Worm (Caenorhabditis elegans): ENCODE data around the gene snrp-200.
"Not testable (repeated sequence)": the region's sequence is repeated elsewhere in the genome, so short reads cannot be mapped to it uniquely, and the experiment has no call there.

Gene snrp-200

ce11 chrII:12736579-12736978, at the start of gene snrp-200:
Gene snrp-200 (minus strand): TSS chrII:12736910.
- no peak for TF ChIP-seq him-1 (tag; optimal IDR thresholded peaks at IDR 0.05)

ce11 chrII:12785391-12785790, 48.7 kb upstream of the snrp-200 start, which contains the start of gene Y46G5A.15:
Gene Y46G5A.15 (minus strand): TSS chrII:12785416.
- TF ChIP-seq W03F9.2 (tag; optimal IDR thresholded peaks at IDR 0.05) (no peak), dao-5 (tag; optimal IDR thresholded peaks at IDR 0.05) (no peak), him-1 (tag; optimal IDR thresholded peaks at IDR 0.05) (no peak)

ce11 chrII:12776379-12776778, 39.7 kb upstream of the snrp-200 start, which contains the start of gene Y46G5A.34:
Gene Y46G5A.34 (plus strand): TSS chrII:12776679.
- TF ChIP-seq dao-5 (tag; optimal IDR thresholded peaks at IDR 0.05) (no peak), him-1 (tag; optimal IDR thresholded peaks at IDR 0.05) (no peak), W03F9.2 (tag; optimal IDR thresholded peaks at IDR 0.05) (no peak)

- TF ChIP-seq him-1 (tag; optimal IDR thresholded peaks at IDR 0.05) (no peak), W03F9.2 (tag; optimal IDR thresholded peaks at IDR 0.05) (no peak), dao-5 (tag; optimal IDR thresholded peaks at IDR 0.05) (no peak)
These were observed 37.7 kb upstream of the snrp-200 start, which contains the start of gene Y46G5A.14 for ce11 chrII:12774402-12774801. Gene Y46G5A.14 (plus strand): TSS chrII:12774702.

- TF ChIP-seq W03F9.2 (tag; optimal IDR thresholded peaks at IDR 0.05) (no peak), him-1 (tag; optimal IDR thresholded peaks at IDR 0.05) (no peak), dao-5 (tag; optimal IDR thresholded peaks at IDR 0.05) (no peak)
These were observed 33.2 kb upstream of the snrp-200 start for ce11 chrII:12769947-12770346.

- TF ChIP-seq W03F9.2 (tag; optimal IDR thresholded peaks at IDR 0.05), result peak; percentile 89
- no peak for TF ChIP-seq him-1 (tag; optimal IDR thresholded peaks at IDR 0.05)
- no peak for TF ChIP-seq dao-5 (tag; optimal IDR thresholded peaks at IDR 0.05)
These were observed 31.5 kb upstream of the snrp-200 start, which contains the start of the genes vps-2 and tiar-2 for ce11 chrII:12768167-12768712. Gene vps-2 (minus strand): TSS chrII:12768217. Gene tiar-2 (plus strand): TSS chrII:12768686.

ce11 chrII:12767258-12767824, 30.6 kb upstream of the snrp-200 start:
- no peak for TF ChIP-seq him-1 (tag; optimal IDR thresholded peaks at IDR 0.05)
- no peak for TF ChIP-seq dao-5 (tag; optimal IDR thresholded peaks at IDR 0.05)
- TF ChIP-seq W03F9.2 (tag; optimal IDR thresholded peaks at IDR 0.05), result no peak

- TF ChIP-seq W03F9.2 (tag; optimal IDR thresholded peaks at IDR 0.05) (no peak), him-1 (tag; optimal IDR thresholded peaks at IDR 0.05) (no peak), dao-5 (tag; optimal IDR thresholded peaks at IDR 0.05) (no peak)
These were observed 29.9 kb upstream of the snrp-200 start for ce11 chrII:12766443-12767188.

ce11 chrII:12764476-12764875, 27.8 kb upstream of the snrp-200 start:
- TF ChIP-seq dao-5 (tag; optimal IDR thresholded peaks at IDR 0.05) (no peak), W03F9.2 (tag; optimal IDR thresholded peaks at IDR 0.05) (no peak), him-1 (tag; optimal IDR thresholded peaks at IDR 0.05) (no peak)

- no peak for TF ChIP-seq W03F9.2 (tag; optimal IDR thresholded peaks at IDR 0.05)
- no peak for TF ChIP-seq dao-5 (tag; optimal IDR thresholded peaks at IDR 0.05)
- TF ChIP-seq him-1 (tag; optimal IDR thresholded peaks at IDR 0.05), result no peak
These were observed 23.8 kb upstream of the snrp-200 start, which contains the start of gene cnp-2 for ce11 chrII:12760497-12760896. Gene cnp-2 (plus strand): TSS chrII:12760797.

- TF ChIP-seq him-1 (tag; optimal IDR thresholded peaks at IDR 0.05) (no peak), W03F9.2 (tag; optimal IDR thresholded peaks at IDR 0.05) (no peak), dao-5 (tag; optimal IDR thresholded peaks at IDR 0.05) (no peak)
These were observed 19.5 kb upstream of the snrp-200 start, which contains the start of the genes Y46G5A.7 and Y46G5A.8 for ce11 chrII:12756180-12756579. Gene Y46G5A.7 (minus strand): TSS chrII:12756332. Gene Y46G5A.8 (plus strand): TSS chrII:12756338.

ce11 chrII:12753725-12754124, 17.0 kb upstream of the snrp-200 start, which contains the start of gene Y46G5A.39:
Gene Y46G5A.39 (minus strand): TSS chrII:12753825.
- not testable (repeated sequence) for TF ChIP-seq W03F9.2, him-1, dao-5 (tag; optimal IDR thresholded peaks at IDR 0.05)

- no peak for TF ChIP-seq him-1 (tag; optimal IDR thresholded peaks at IDR 0.05)
- no peak for TF ChIP-seq W03F9.2 (tag; optimal IDR thresholded peaks at IDR 0.05)
- TF ChIP-seq dao-5 (tag; optimal IDR thresholded peaks at IDR 0.05), result no peak
These were observed 2.6 kb upstream of the snrp-200 start for ce11 chrII:12739306-12739705.

Data from whole organism, L4/young adult.